Worm (Caenorhabditis elegans): ENCODE results near the gene nhr-249.

DNA sequence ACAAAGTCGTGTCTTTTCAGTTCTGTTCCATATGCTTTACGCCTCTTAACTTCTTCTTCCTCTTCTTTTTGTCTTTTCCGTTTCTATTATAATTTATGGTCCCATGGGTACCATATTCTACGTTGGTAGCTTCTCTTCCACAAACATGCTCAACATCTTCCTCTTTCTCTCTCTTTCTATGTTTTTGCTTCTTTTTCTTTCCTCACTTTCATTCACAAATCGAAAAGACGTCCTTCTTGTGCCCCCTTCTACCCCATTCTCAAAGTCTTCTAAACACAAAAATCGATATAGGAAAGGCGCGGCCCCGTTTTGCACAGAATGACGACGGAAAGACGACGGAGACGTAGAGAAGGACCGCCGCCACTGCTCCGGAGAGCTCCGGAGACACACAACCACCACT lies 13.6 kb downstream of the nhr-249 start:
- TF ChIP-seq unc-62 (GFP tag; optimal IDR thresholded peaks at IDR 0.05 in 1 of 2) (peak in 1 of 2 experiments; percentile 98), unc-62 (tag; optimal IDR thresholded peaks at IDR 0.05) (no peak), madf-5 (GFP tag; IDR thresholded peaks at IDR 0.05) (no peak), lin-13 (GFP tag; optimal IDR thresholded peaks at IDR 0.05) (no peak), spr-3 (GFP tag; optimal IDR thresholded peaks at IDR 0.05) (no peak), nhr-25 (tag; optimal IDR thresholded peaks at IDR 0.05; ENCODE audit: borderline replicate concordance, insufficient read depth) (no peak), Y48G9A.11 (GFP tag; IDR thresholded peaks at IDR 0.05) (no peak)
